Fruit fly (Drosophila melanogaster): ENCODE results near the gene CG13877.

CG13877 gene

DNA sequence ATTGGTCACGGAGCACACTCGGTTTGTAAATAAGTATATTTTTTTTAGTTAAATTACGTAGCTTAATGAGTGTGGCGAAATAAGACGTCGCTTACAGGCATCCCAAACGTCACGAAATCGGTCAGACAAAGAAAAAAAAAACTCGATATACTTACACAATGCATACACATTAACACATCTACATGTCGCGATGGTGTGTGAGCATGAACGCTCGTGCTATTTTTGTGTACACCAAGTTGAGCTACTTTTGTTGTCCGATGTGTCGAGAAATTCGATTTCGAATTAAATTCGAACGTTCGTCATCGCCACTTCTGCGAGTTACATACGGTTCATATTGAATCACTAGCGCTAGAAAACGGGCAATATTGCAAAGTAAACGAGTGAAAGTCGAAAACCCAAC is 7.3 kb downstream of the CG13877 start (continued):
- TF ChIP-seq CG5953 (GFP tag; IDR thresholded peaks at IDR 0.05) (no peak), Nf-YB (GFP tag; optimal IDR thresholded peaks at IDR 0.05) (no peak), HLHmδ (GFP tag; optimal IDR thresholded peaks at IDR 0.05) (no peak), vfl (GFP tag; optimal IDR thresholded peaks at IDR 0.05) (no peak), abd-A (tag; optimal IDR thresholded peaks at IDR 0.05) (no peak), Ravus (GFP tag; IDR thresholded peaks at IDR 0.05) (no peak), z (GFP tag; IDR thresholded peaks at IDR 0.05) (peak; percentile 83), CG11504 (tag; optimal IDR thresholded peaks at IDR 0.05) (no peak), CG15073 (GFP tag; optimal IDR thresholded peaks at IDR 0.05) (no peak), chif (GFP tag; optimal IDR thresholded peaks at IDR 0.05) (no peak), hkb (optimal IDR thresholded peaks at IDR 0.05) (no peak), hkb (GFP tag; IDR thresholded peaks at IDR 0.05) (0 out of 2 replicates have a peak, but pooled peaks have one; percentile 12), CG10565 (GFP tag; optimal IDR thresholded peaks at IDR 0.05) (no peak), Hr78 (GFP tag; optimal IDR thresholded peaks at IDR 0.05) (no peak), gcm2 (GFP tag; optimal IDR thresholded peaks at IDR 0.05) (no peak), CG11398 (GFP tag; optimal IDR thresholded peaks at IDR 0.05) (no peak), CG6854 (GFP tag; optimal IDR thresholded peaks at IDR 0.05) (no peak), cato (GFP tag; optimal IDR thresholded peaks at IDR 0.05; ENCODE audit: borderline replicate concordance) (no peak), nau (GFP tag; optimal IDR thresholded peaks at IDR 0.05) (no peak), NC2β (GFP tag; optimal IDR thresholded peaks at IDR 0.05) (no peak), Ets65A (GFP tag) (no peak), Sin3A (optimal IDR thresholded peaks at IDR 0.05) (no peak), trem (tag; optimal IDR thresholded peaks at IDR 0.05) (no peak), ato (GFP tag; IDR thresholded peaks at IDR 0.05; ENCODE audit: partially characterized antibody) (no peak), CG9215 (GFP tag; IDR thresholded peaks at IDR 0.05) (no peak), CG9876 (GFP tag; optimal IDR thresholded peaks at IDR 0.05) (no peak), Sox102F (GFP tag; optimal IDR thresholded peaks at IDR 0.05) (no peak), insv (GFP tag; optimal IDR thresholded peaks at IDR 0.05) (no peak), cg (GFP tag; optimal IDR thresholded peaks at IDR 0.05) (no peak), CG2712 (tag; optimal IDR thresholded peaks at IDR 0.05) (no peak), C15 (GFP tag; IDR thresholded peaks at IDR 0.05) (no peak), p53 (GFP tag; optimal IDR thresholded peaks at IDR 0.05) (peak; percentile 69), Jarid2 (GFP tag; optimal IDR thresholded peaks at IDR 0.05) (no peak), fd96Cb (tag; optimal IDR thresholded peaks at IDR 0.05) (no peak), Side (GFP tag; optimal IDR thresholded peaks at IDR 0.05) (no peak), CG12391 (tag; optimal IDR thresholded peaks at IDR 0.05) (no peak), CG1792 (GFP tag; optimal IDR thresholded peaks at IDR 0.05) (no peak), CG12299 (tag; optimal IDR thresholded peaks at IDR 0.05) (peak; percentile 13), CG3281 (GFP tag; optimal IDR thresholded peaks at IDR 0.05) (no peak), Dip2 (GFP tag; IDR thresholded peaks at IDR 0.05) (no peak), CG10209 (GFP tag; optimal IDR thresholded peaks at IDR 0.05) (no peak), nerfin-2 (GFP tag; IDR thresholded peaks at IDR 0.05; ENCODE audit: partially characterized antibody) (no peak), vvl (GFP tag; IDR thresholded peaks at IDR 0.05) (peak; percentile 36; the same call in 1 of the 2 replicates), pum (GFP tag; optimal IDR thresholded peaks at IDR 0.05) (no peak), slou (GFP tag; optimal IDR thresholded peaks at IDR 0.05) (no peak), eve (GFP tag; optimal IDR thresholded peaks at IDR 0.05) (no peak), CG9797 (GFP tag; optimal IDR thresholded peaks at IDR 0.05) (no peak), wek (GFP tag; optimal IDR thresholded peaks at IDR 0.05) (no peak), CG2875 (GFP tag; optimal IDR thresholded peaks at IDR 0.05) (no peak), CG1024 (GFP tag; IDR thresholded peaks at IDR 0.05) (no peak), prd (optimal IDR thresholded peaks at IDR 0.05) (no peak), prd (GFP tag; IDR thresholded peaks at IDR 0.05) (no peak)
